Worm (Caenorhabditis elegans) whole organism, L1 larva: ENCODE results near the gene gphr-2.
A peak's percentile ranks its signal among the peaks of the same experiment; 100 is the strongest.

Experiments
- C16A3.4 ChIP-seq: fragments of 150-350 bp; optimal IDR thresholded peaks from 2 replicates; lab custom pipeline; 2014; ENCODE audit warnings: missing biosample characterization, missing genetic modification characterization
- C34B4.2 ChIP-seq: sonication (generic microtip); optimal IDR thresholded peaks from 2 replicates; lab custom pipeline; 2017; ENCODE audit warnings: mild to moderate bottlenecking, missing genetic modification characterization, missing compliant biosample characterization
- Y116A8C.19 ChIP-seq: sonication (generic microtip); optimal IDR thresholded peaks from 2 replicates; lab custom pipeline; 2016; ENCODE audit warnings: missing compliant biosample characterization, missing genetic modification characterization, borderline replicate concordance
- aly-2 ChIP-seq: fragments of 150-350 bp; optimal IDR thresholded peaks from 2 replicates; lab custom pipeline; 2014; ENCODE audit warnings: missing biosample characterization, missing genetic modification characterization
- blmp-1 ChIP-seq: fragments of 150-350 bp; optimal IDR thresholded peaks from 2 replicates; lab custom pipeline; 2014; ENCODE audit warnings: missing biosample characterization, missing genetic modification characterization
- ceh-63 ChIP-seq: fragments of 200-800 bp; sonication (Bioruptor generic); optimal IDR thresholded peaks from 2 replicates; lab custom pipeline; 2018; ENCODE audit warnings: mild to moderate bottlenecking, missing genetic modification characterization, missing compliant biosample characterization
- ceh-8 ChIP-seq: fragments of 200-800 bp; sonication (Bioruptor generic); optimal IDR thresholded peaks from 2 replicates; lab custom pipeline; 2018; ENCODE audit warnings: mild to moderate bottlenecking, missing genetic modification characterization, moderate library complexity, missing compliant biosample characterization
- ceh-90 ChIP-seq: sonication (generic microtip); optimal IDR thresholded peaks from 2 replicates; lab custom pipeline; 2016; ENCODE audit warnings: missing genetic modification characterization, missing compliant biosample characterization
- egl-13 ChIP-seq: sonication (generic microtip); optimal IDR thresholded peaks from 2 replicates; lab custom pipeline; 2016; ENCODE audit warnings: missing genotype, missing genetic modification reagents, missing genetic modification characterization, missing compliant biosample characterization
- elt-2 ChIP-seq: sonication (generic microtip); optimal IDR thresholded peaks from 2 replicates; lab custom pipeline; 2016; ENCODE audit warnings: missing genetic modification characterization, mild to moderate bottlenecking, inconsistent platforms, missing compliant biosample characterization, missing genetic modification reagents
- fkh-10 ChIP-seq: sonication (generic microtip); optimal IDR thresholded peaks from 2 replicates; lab custom pipeline; 2017; ENCODE audit warnings: missing biosample characterization, missing genetic modification reagents, missing genetic modification characterization
- grh-1 ChIP-seq: fragments of 200-800 bp; sonication (Bioruptor generic); IDR thresholded peaks from 2 replicates; pipeline ENCODE4 v1.3.6; 2022; ENCODE audit warnings: missing genetic modification reagents, missing genetic modification characterization, missing compliant biosample characterization
- isw-1 ChIP-seq: fragments of 200-800 bp; sonication (Bioruptor generic); IDR thresholded peaks from 2 replicates; pipeline ENCODE4 v1.3.6; 2022; ENCODE audit warnings: missing genetic modification characterization, missing compliant biosample characterization
- lin-13 ChIP-seq: fragments of 150-350 bp; optimal IDR thresholded peaks from 2 replicates; lab custom pipeline; 2014; ENCODE audit warnings: missing biosample characterization, missing genetic modification reagents, missing genetic modification characterization
- lin-14 ChIP-seq: fragments of 200-800 bp; sonication (Bioruptor generic); optimal IDR thresholded peaks from 2 replicates; lab custom pipeline; 2018; ENCODE audit warnings: mild to moderate bottlenecking, missing genetic modification characterization, moderate library complexity, missing compliant biosample characterization
- mab-9 ChIP-seq: fragments of 200-800 bp; sonication (Bioruptor generic); IDR thresholded peaks from 2 replicates; pipeline ENCODE4 v1.3.6; 2022; ENCODE audit warnings: missing genetic modification reagents, missing genetic modification characterization, missing compliant biosample characterization
- mef-2 ChIP-seq: fragments of 150-350 bp; optimal IDR thresholded peaks from 2 replicates; lab custom pipeline; 2014; ENCODE audit warnings: missing biosample characterization, missing genetic modification characterization
- nhr-12 ChIP-seq: sonication (generic microtip); optimal IDR thresholded peaks from 2 replicates; lab custom pipeline; 2017; ENCODE audit warnings: missing biosample characterization, missing genetic modification characterization
- nhr-20 ChIP-seq: sonication (generic microtip); optimal IDR thresholded peaks from 2 replicates; lab custom pipeline; 2016; ENCODE audit warnings: mild to moderate bottlenecking, missing genetic modification characterization, missing compliant biosample characterization
- nhr-28 ChIP-seq: fragments of 150-350 bp; optimal IDR thresholded peaks from 2 replicates; lab custom pipeline; 2014; ENCODE audit warnings: missing biosample characterization, missing genetic modification characterization
- nhr-71 ChIP-seq: sonication (generic microtip); optimal IDR thresholded peaks from 2 replicates; lab custom pipeline; 2016; ENCODE audit warnings: mild to moderate bottlenecking, missing genetic modification characterization, moderate library complexity, missing compliant biosample characterization
- nhr-76 ChIP-seq: sonication (generic microtip); optimal IDR thresholded peaks from 2 replicates; lab custom pipeline; 2017; ENCODE audit warnings: missing biosample characterization, missing genetic modification characterization
- nhr-84 ChIP-seq: sonication (generic microtip); optimal IDR thresholded peaks from 2 replicates; lab custom pipeline; 2017; ENCODE audit warnings: missing biosample characterization, missing genetic modification characterization
- nhr-85 ChIP-seq: sonication (generic microtip); peaks from one replicate; lab custom pipeline; 2016; ENCODE audit warnings: missing genetic modification characterization, inconsistent platforms, missing compliant biosample characterization
- rnt-1 ChIP-seq: sonication (generic microtip); optimal IDR thresholded peaks from 2 replicates; lab custom pipeline; 2016; ENCODE audit warnings: mild to moderate bottlenecking, missing genetic modification characterization, moderate library complexity, missing compliant biosample characterization
- snpc-4 ChIP-seq: fragments of 150-350 bp; optimal IDR thresholded peaks from 2 replicates; lab custom pipeline; 2014; ENCODE audit warnings: missing biosample characterization, missing genetic modification characterization
- snu-23 ChIP-seq: sonication (generic microtip); optimal IDR thresholded peaks from 2 replicates; lab custom pipeline; 2016; ENCODE audit warnings: missing genetic modification characterization, missing compliant biosample characterization
- sox-4 ChIP-seq: sonication (generic microtip); optimal IDR thresholded peaks from 2 replicates; lab custom pipeline; 2016; ENCODE audit warnings: missing genetic modification characterization, missing compliant biosample characterization
- swsn-7 ChIP-seq: sonication (generic microtip); optimal IDR thresholded peaks from 2 replicates; lab custom pipeline; 2016; ENCODE audit warnings: missing genetic modification characterization, missing compliant biosample characterization
- tbx-2 ChIP-seq: sonication (generic microtip); optimal IDR thresholded peaks from 2 replicates; lab custom pipeline; 2016; ENCODE audit warnings: missing genetic modification characterization, missing compliant biosample characterization
- tlp-1 ChIP-seq: fragments of 150-350 bp; optimal IDR thresholded peaks from 2 replicates; lab custom pipeline; 2014; ENCODE audit warnings: missing biosample characterization, missing genetic modification characterization
- xbp-1 ChIP-seq: sonication (generic microtip); optimal IDR thresholded peaks from 2 replicates; lab custom pipeline; 2016; ENCODE audit warnings: missing genetic modification characterization, missing compliant biosample characterization
- ztf-4 ChIP-seq: fragments of 150-350 bp; optimal IDR thresholded peaks from 2 replicates; lab custom pipeline; 2014; ENCODE audit warnings: missing biosample characterization, missing genetic modification characterization

Gene gphr-2

DNA sequence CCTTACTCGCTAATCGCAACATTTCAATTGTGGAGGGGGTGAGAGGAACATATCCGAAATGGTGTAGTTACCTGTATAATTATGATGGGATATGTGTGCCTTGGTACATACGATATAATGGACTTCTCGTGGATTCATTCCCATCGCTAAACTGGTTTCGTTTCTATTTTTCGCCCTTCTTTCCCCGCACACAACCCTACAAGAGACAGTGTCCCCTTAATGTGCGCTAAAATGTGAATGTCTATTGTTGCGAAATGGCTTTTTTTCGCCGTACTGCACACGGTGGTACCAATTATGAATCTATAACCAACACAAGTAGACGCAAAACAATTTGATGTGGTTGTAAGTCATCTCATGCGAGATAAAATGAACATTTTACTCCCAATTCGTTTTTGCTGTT is 21.8 kb upstream of the gphr-2 start (continued):
- TF ChIP-seq grh-1, result 0 out of 2 replicates have a peak, but pooled peaks have one; percentile 29
- TF ChIP-seq lin-13 (GFP tag; lab: Kevin White, UChicago), result no peak
- peak; percentile 7 for TF ChIP-seq lin-14 (GFP tag; lab: Kevin White, UChicago)
- TF ChIP-seq snu-23, result no peak
- no peak for TF ChIP-seq xbp-1 (tag; lab: Kevin White, UChicago)
- TF ChIP-seq C34B4.2 (tag; lab: Kevin White, UChicago), result no peak
- TF ChIP-seq, all 84 proteins: peak for 4

ce11 chrX:14327398-14327797 is 19.8 kb upstream of the gphr-2 start, which contains the start of gene C11H1.7:
Gene C11H1.7, plus strand, starts transcription at chrX:14327409.
- no peak for TF ChIP-seq tlp-1 (tag; lab: Kevin White, UChicago)
- TF ChIP-seq Y116A8C.19, result no peak
- no peak for TF ChIP-seq nhr-76 (tag; lab: Kevin White, UChicago)
- no peak for TF ChIP-seq sox-4 (tag; lab: Kevin White, UChicago)
- TF ChIP-seq nhr-28, result no peak
- TF ChIP-seq ceh-8 (GFP tag; lab: Kevin White, UChicago), result no peak
- TF ChIP-seq ceh-63 (GFP tag; lab: Kevin White, UChicago), result no peak
- no peak for TF ChIP-seq isw-1 (GFP tag; lab: Robert Waterston, UW)
- no peak for TF ChIP-seq elt-2 (tag; lab: Kevin White, UChicago)
- TF ChIP-seq nhr-20 (tag; lab: Kevin White, UChicago), result no peak
- TF ChIP-seq mab-9 (GFP tag; lab: Robert Waterston, UW), result no peak
- no peak for TF ChIP-seq nhr-12 (tag; lab: Kevin White, UChicago)
- TF ChIP-seq egl-13 (tag; lab: Kevin White, UChicago), result no peak
- TF ChIP-seq xbp-1 (tag; lab: Kevin White, UChicago), result no peak
- no peak for TF ChIP-seq swsn-7 (tag; lab: Kevin White, UChicago)
- TF ChIP-seq, all 84 proteins: peak for 0

ce11 chrX:14326578-14326977 is 19.0 kb upstream of the gphr-2 start:
- TF ChIP-seq ceh-90 (tag; lab: Kevin White, UChicago) (no peak), ztf-4 (no peak), tlp-1 (tag; lab: Kevin White, UChicago) (no peak)

- TF ChIP-seq snpc-4 (peak; percentile 84), nhr-71 (tag; lab: Kevin White, UChicago) (peak; percentile 57), nhr-85 (tag; lab: Kevin White, UChicago) (peak; percentile 25), swsn-7 (tag; lab: Kevin White, UChicago) (no peak)
Measured at ce11 chrX:14324289-14324688, 16.7 kb upstream of the gphr-2 start.

- TF ChIP-seq nhr-85 (tag; lab: Kevin White, UChicago), result peak; percentile 56
- peak; percentile 8 for TF ChIP-seq blmp-1 (tag; lab: Kevin White, UChicago)
- no peak for TF ChIP-seq rnt-1 (tag; lab: Kevin White, UChicago)
- TF ChIP-seq, all 84 proteins: peak for 2
Measured at ce11 chrX:14322793-14323192, 15.2 kb upstream of the gphr-2 start.

ce11 chrX:14320298-14320697 is 12.7 kb upstream of the gphr-2 start, which contains the start of gene C11H1.9:
Gene C11H1.9, minus strand, starts transcription at chrX:14320398.
- TF ChIP-seq nhr-85 (tag; lab: Kevin White, UChicago) (peak; percentile 32), mef-2 (no peak)

DNA sequence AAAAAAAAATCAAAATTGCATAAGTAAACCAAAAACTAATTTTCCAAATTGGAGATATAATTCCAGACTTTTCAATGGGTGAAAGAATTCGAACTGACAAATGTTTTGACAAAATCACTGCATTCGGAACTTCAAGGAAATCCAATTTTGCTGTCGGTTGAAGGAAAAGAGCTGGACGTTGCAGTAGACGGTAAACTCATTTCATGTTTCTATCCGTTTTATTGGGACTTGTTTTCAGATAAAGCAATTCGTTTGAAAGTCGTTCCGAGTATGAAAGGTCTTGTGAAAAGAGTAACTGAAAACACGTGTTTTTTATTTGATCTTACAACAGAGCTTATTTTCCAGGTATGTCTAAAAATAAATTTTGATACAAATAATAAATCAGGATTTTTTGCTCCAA is 8.6 kb upstream of the gphr-2 start:
- TF ChIP-seq lin-14 (GFP tag; lab: Kevin White, UChicago) (peak; percentile 6), aly-2 (no peak), fkh-10 (GFP tag; lab: Kevin White, UChicago) (peak; percentile 51), C16A3.4 (tag; lab: Kevin White, UChicago) (no peak), nhr-71 (tag; lab: Kevin White, UChicago) (no peak), nhr-84 (tag; lab: Kevin White, UChicago) (no peak), tbx-2 (tag; lab: Kevin White, UChicago) (no peak)
